In the genomic region with DNA sequence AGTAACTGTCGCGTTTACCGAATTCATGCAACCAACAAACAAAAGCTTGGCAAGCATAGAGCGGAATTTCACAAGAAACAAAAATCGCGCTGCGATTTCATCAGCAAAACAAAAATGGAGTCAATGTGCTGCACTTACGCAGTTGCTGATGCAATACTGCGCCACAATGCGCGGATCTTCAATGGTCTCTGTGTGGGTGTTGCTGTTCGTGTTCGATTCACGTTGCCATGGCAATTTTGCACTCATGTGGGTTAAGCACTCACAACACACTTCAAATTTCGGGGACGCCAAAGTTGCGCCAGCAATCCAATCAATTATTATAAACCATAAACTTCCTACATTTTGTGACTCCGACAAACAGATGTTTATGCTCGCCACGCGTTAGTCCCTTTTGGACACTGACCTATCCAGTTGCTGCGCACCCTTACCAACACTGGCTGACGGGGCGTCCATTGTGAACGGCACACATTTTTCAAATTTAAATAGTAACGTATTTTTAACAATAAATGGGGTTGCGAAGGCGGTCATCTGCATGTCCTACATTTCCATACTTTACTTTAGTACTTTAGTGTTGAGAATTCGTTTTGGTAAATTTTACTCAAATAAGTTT, we compare ENCODE assay signal across 6 fruit fly cellular contexts.
TF ChIP-seq lines count a peak whose summit lies in the region.

A gene (minus strand): TSS at position 374 of the 610 bp plus-strand sequence.

- TF ChIP-seq CTCF in S2 (optimal IDR thresholded peaks at IDR 0.05; lab: Kevin White, UChicago), result peak; percentile 3
- TF ChIP-seq CTCF in whole organism, embryonic (GFP tag; optimal IDR thresholded peaks at IDR 0.05; lab: Kevin White, UChicago), result peak; percentile 31

TF ChIP-seq in whole organism, adult, 20 proteins besides CTCF, POLR2A, EP300 and RAD21 (continues in another document):
- TF ChIP-seq CG7045 (GFP tag; optimal IDR thresholded peaks at IDR 0.05; lab: Kevin White, UChicago), result no peak
- TF ChIP-seq tj (GFP tag; optimal IDR thresholded peaks at IDR 0.05; lab: Kevin White, UChicago), result peak; percentile 27
- no peak for TF ChIP-seq cnc (optimal IDR thresholded peaks at IDR 0.05; lab: Kevin White, UChicago)
- peak; percentile 13 for TF ChIP-seq CG12768 (GFP tag; optimal IDR thresholded peaks at IDR 0.05; lab: Kevin White, UChicago)
- TF ChIP-seq toe (GFP tag; optimal IDR thresholded peaks at IDR 0.05; lab: Kevin White, UChicago), result peak; percentile 57
- peak; percentile 61 for TF ChIP-seq Hr96 (GFP tag; optimal IDR thresholded peaks at IDR 0.05; lab: Kevin White, UChicago)
- TF ChIP-seq CG33017 (tag; optimal IDR thresholded peaks at IDR 0.05; lab: Kevin White, UChicago), result no peak
- peak; percentile 46 for TF ChIP-seq CG5204 (GFP tag; optimal IDR thresholded peaks at IDR 0.05; lab: Kevin White, UChicago)
- no peak for TF ChIP-seq CG11617 (GFP tag; optimal IDR thresholded peaks at IDR 0.05; lab: Kevin White, UChicago)
- peak; percentile 37 for TF ChIP-seq CG14711 (tag; optimal IDR thresholded peaks at IDR 0.05; lab: Kevin White, UChicago)
- no peak for TF ChIP-seq cic (GFP tag; optimal IDR thresholded peaks at IDR 0.05; lab: Kevin White, UChicago)
- peak; percentile 58 for TF ChIP-seq CG7101 (tag; optimal IDR thresholded peaks at IDR 0.05; lab: Kevin White, UChicago)
- peak; percentile 65 for TF ChIP-seq CG1620 (GFP tag; optimal IDR thresholded peaks at IDR 0.05; lab: Kevin White, UChicago)
- TF ChIP-seq ovo (GFP tag; optimal IDR thresholded peaks at IDR 0.05; lab: Kevin White, UChicago), result no peak
- peak; percentile 69 for TF ChIP-seq Crg-1 (GFP tag; optimal IDR thresholded peaks at IDR 0.05; lab: Kevin White, UChicago)
- peak; percentile 51 for TF ChIP-seq pad (GFP tag; optimal IDR thresholded peaks at IDR 0.05; lab: Kevin White, UChicago)

TF ChIP-seq in whole organism, embryonic, 481 proteins besides CTCF, POLR2A, EP300 and RAD21 (continues in another document):
- no peak for TF ChIP-seq pnt (GFP tag; optimal IDR thresholded peaks at IDR 0.05; lab: Kevin White, UChicago)
- TF ChIP-seq ab (GFP tag; optimal IDR thresholded peaks at IDR 0.05; lab: Kevin White, UChicago), result peak; percentile 19
- peak; percentile 90 for TF ChIP-seq MBD-R2 (GFP tag; IDR thresholded peaks at IDR 0.05; lab: Robert Waterston, UW)
- no peak for TF ChIP-seq Elba2 (GFP tag; optimal IDR thresholded peaks at IDR 0.05; lab: Kevin White, UChicago)
- TF ChIP-seq pan (optimal IDR thresholded peaks at IDR 0.05; lab: Kevin White, UChicago), result no peak
- TF ChIP-seq pan (GFP tag; optimal IDR thresholded peaks at IDR 0.05 in 1 of 2, IDR thresholded peaks at IDR 0.05 in 1 of 2), result no peak
- TF ChIP-seq gsb (GFP tag; IDR thresholded peaks at IDR 0.05; lab: Robert Waterston, UW), result no peak
- peak; percentile 64 for TF ChIP-seq Sin3A (optimal IDR thresholded peaks at IDR 0.05; lab: Kevin White, UChicago)
- TF ChIP-seq CG11247 (GFP tag; IDR thresholded peaks at IDR 0.05; lab: Robert Waterston, UW), result no peak
- TF ChIP-seq CG9215 (GFP tag; IDR thresholded peaks at IDR 0.05; lab: Robert Waterston, UW), result 0 out of 2 replicates have a peak, but pooled peaks have one; percentile 6
- TF ChIP-seq CG4424 (GFP tag; optimal IDR thresholded peaks at IDR 0.05; lab: Kevin White, UChicago), result peak; percentile 38
- no peak for TF ChIP-seq kah (GFP tag; optimal IDR thresholded peaks at IDR 0.05; lab: Kevin White, UChicago)
- peak; percentile 36; the same call in 1 of the 2 replicates for TF ChIP-seq stc (GFP tag; IDR thresholded peaks at IDR 0.05; lab: Robert Waterston, UW)
- TF ChIP-seq CG3995 (GFP tag; optimal IDR thresholded peaks at IDR 0.05; lab: Kevin White, UChicago), result peak; percentile 30
- TF ChIP-seq CG17829 (tag; optimal IDR thresholded peaks at IDR 0.05; lab: Kevin White, UChicago), result peak; percentile 49
- TF ChIP-seq jumu (GFP tag; optimal IDR thresholded peaks at IDR 0.05; lab: Kevin White, UChicago), result peak; percentile 61
- TF ChIP-seq Gug (GFP tag; IDR thresholded peaks at IDR 0.05; lab: Robert Waterston, UW), result no peak

TF ChIP-seq in whole organism, prepupa, 60 proteins besides CTCF, POLR2A, EP300 and RAD21 (continues in another document):
- peak; percentile 21 for TF ChIP-seq CG1621 (tag; optimal IDR thresholded peaks at IDR 0.05; lab: Kevin White, UChicago)
- peak; percentile 42 for TF ChIP-seq lz (GFP tag; optimal IDR thresholded peaks at IDR 0.05; lab: Kevin White, UChicago)
- TF ChIP-seq Hr39 (GFP tag; optimal IDR thresholded peaks at IDR 0.05; lab: Kevin White, UChicago), result peak; percentile 22
- peak; percentile 5 for TF ChIP-seq CG6808 (GFP tag; optimal IDR thresholded peaks at IDR 0.05; lab: Kevin White, UChicago)
- TF ChIP-seq Ets21C (GFP tag; optimal IDR thresholded peaks at IDR 0.05; lab: Kevin White, UChicago), result peak; percentile 15
- peak; percentile 21; the same call in 1 of the 3 replicates for TF ChIP-seq eg (GFP tag; IDR thresholded peaks at IDR 0.05; lab: Robert Waterston, UW)
- no peak for TF ChIP-seq Sox15 (GFP tag; optimal IDR thresholded peaks at IDR 0.05; lab: Kevin White, UChicago)
- TF ChIP-seq CG32006 (GFP tag; optimal IDR thresholded peaks at IDR 0.05; lab: Kevin White, UChicago), result no peak
- no peak for TF ChIP-seq dac (GFP tag; optimal IDR thresholded peaks at IDR 0.05; lab: Kevin White, UChicago)
- peak; percentile 40 for TF ChIP-seq topi (GFP tag; optimal IDR thresholded peaks at IDR 0.05; lab: Kevin White, UChicago)
- no peak for TF ChIP-seq fd59A (GFP tag; optimal IDR thresholded peaks at IDR 0.05; lab: Kevin White, UChicago)
- TF ChIP-seq CG3919 (GFP tag; optimal IDR thresholded peaks at IDR 0.05; lab: Kevin White, UChicago), result peak; percentile 49
- TF ChIP-seq CG16779 (tag; optimal IDR thresholded peaks at IDR 0.05; lab: Kevin White, UChicago), result no peak
- TF ChIP-seq CG9139 (GFP tag; optimal IDR thresholded peaks at IDR 0.05; lab: Kevin White, UChicago), result no peak
- no peak for TF ChIP-seq CG6276 (GFP tag; optimal IDR thresholded peaks at IDR 0.05; lab: Kevin White, UChicago)
- peak; percentile 46 for TF ChIP-seq esn (GFP tag; optimal IDR thresholded peaks at IDR 0.05; lab: Kevin White, UChicago)
- TF ChIP-seq spab (GFP tag; optimal IDR thresholded peaks at IDR 0.05; lab: Kevin White, UChicago), result no peak
- TF ChIP-seq fd85E (GFP tag; optimal IDR thresholded peaks at IDR 0.05; lab: Kevin White, UChicago), result no peak

TF ChIP-seq in whole organism, pupa, 21 proteins besides CTCF, POLR2A, EP300 and RAD21 (continues in another document):
- TF ChIP-seq gl (tag; optimal IDR thresholded peaks at IDR 0.05; lab: Kevin White, UChicago), result no peak
- peak; percentile 31 for TF ChIP-seq D1 (tag; optimal IDR thresholded peaks at IDR 0.05; lab: Kevin White, UChicago)
- TF ChIP-seq CG8301 (tag; optimal IDR thresholded peaks at IDR 0.05; lab: Kevin White, UChicago), result no peak
- no peak; the same call in 2 of the 3 replicates for TF ChIP-seq fd96Ca (GFP tag; IDR thresholded peaks at IDR 0.05; lab: Robert Waterston, UW)
- no peak for TF ChIP-seq CG9948 (tag; optimal IDR thresholded peaks at IDR 0.05; lab: Kevin White, UChicago)
- TF ChIP-seq Pif1B (GFP tag; optimal IDR thresholded peaks at IDR 0.05; lab: Kevin White, UChicago), result no peak
- no peak for TF ChIP-seq Ets98B (GFP tag; IDR thresholded peaks at IDR 0.05; lab: Robert Waterston, UW)
- TF ChIP-seq CG15710 (tag; optimal IDR thresholded peaks at IDR 0.05; lab: Kevin White, UChicago), result peak; percentile 10
- peak; percentile 10; the same call in 1 of the 2 replicates for TF ChIP-seq CG32121 (GFP tag; IDR thresholded peaks at IDR 0.05; lab: Robert Waterston, UW)
- TF ChIP-seq CG17806 (tag; optimal IDR thresholded peaks at IDR 0.05; lab: Kevin White, UChicago), result no peak
- no peak for TF ChIP-seq CG12605 (GFP tag; IDR thresholded peaks at IDR 0.05; lab: Robert Waterston, UW)
- TF ChIP-seq CG4496 (GFP tag; IDR thresholded peaks at IDR 0.05; lab: Robert Waterston, UW), result peak; percentile 60; the same call in 2 of the 3 replicates
- TF ChIP-seq Snoo (tag; optimal IDR thresholded peaks at IDR 0.05; lab: Kevin White, UChicago), result no peak
- TF ChIP-seq Pif1A (GFP tag; optimal IDR thresholded peaks at IDR 0.05; lab: Kevin White, UChicago), result no peak
- TF ChIP-seq CG14655 (GFP tag; optimal IDR thresholded peaks at IDR 0.05; lab: Kevin White, UChicago), result no peak
- no peak for TF ChIP-seq CG10348 (GFP tag; IDR thresholded peaks at IDR 0.05; lab: Robert Waterston, UW)
- no peak for TF ChIP-seq CG8159 (tag; optimal IDR thresholded peaks at IDR 0.05; lab: Kevin White, UChicago)
- no peak for TF ChIP-seq rn (GFP tag; IDR thresholded peaks at IDR 0.05; lab: Robert Waterston, UW)
- TF ChIP-seq CG34367 (tag; optimal IDR thresholded peaks at IDR 0.05; lab: Kevin White, UChicago), result no peak

TF ChIP-seq in whole organism, wandering third instar larva, 38 proteins besides CTCF, POLR2A, EP300 and RAD21 (continues in another document):
- TF ChIP-seq ey (GFP tag; optimal IDR thresholded peaks at IDR 0.05; lab: Kevin White, UChicago), result peak; percentile 24
- no peak for TF ChIP-seq dsf (GFP tag; optimal IDR thresholded peaks at IDR 0.05; lab: Kevin White, UChicago; ENCODE audit: borderline replicate concordance)
- peak; percentile 53 for TF ChIP-seq HLH106 (tag; optimal IDR thresholded peaks at IDR 0.05; lab: Kevin White, UChicago)
- peak; percentile 47 for TF ChIP-seq h (GFP tag; optimal IDR thresholded peaks at IDR 0.05; lab: Kevin White, UChicago)
- peak; percentile 41 for TF ChIP-seq fru (GFP tag; optimal IDR thresholded peaks at IDR 0.05; lab: Kevin White, UChicago)
- TF ChIP-seq br (GFP tag; optimal IDR thresholded peaks at IDR 0.05; lab: Kevin White, UChicago), result peak; percentile 40
- no peak for TF ChIP-seq Rel (GFP tag; optimal IDR thresholded peaks at IDR 0.05; lab: Kevin White, UChicago)
- TF ChIP-seq Rel (tag; optimal IDR thresholded peaks at IDR 0.05; lab: Kevin White, UChicago), result peak; percentile 51
- no peak for TF ChIP-seq N (GFP tag; optimal IDR thresholded peaks at IDR 0.05; lab: Kevin White, UChicago)
- peak in 1 of 2 experiments; percentile 49 for TF ChIP-seq foxo (GFP tag; optimal IDR thresholded peaks at IDR 0.05; lab: Kevin White, UChicago)
- peak; percentile 27 for TF ChIP-seq Dif (GFP tag; optimal IDR thresholded peaks at IDR 0.05; lab: Kevin White, UChicago; ENCODE audit: partially characterized antibody)
- TF ChIP-seq sv (GFP tag; optimal IDR thresholded peaks at IDR 0.05; lab: Kevin White, UChicago), result no peak
- TF ChIP-seq CG9705 (GFP tag; optimal IDR thresholded peaks at IDR 0.05; lab: Kevin White, UChicago), result peak; percentile 48
- TF ChIP-seq Hnf4 (GFP tag; optimal IDR thresholded peaks at IDR 0.05; lab: Kevin White, UChicago), result peak; percentile 67
- TF ChIP-seq Sp1 (GFP tag; optimal IDR thresholded peaks at IDR 0.05; lab: Kevin White, UChicago), result peak; percentile 18
- TF ChIP-seq woc (GFP tag; optimal IDR thresholded peaks at IDR 0.05; lab: Kevin White, UChicago), result no peak
- TF ChIP-seq rgr (GFP tag; optimal IDR thresholded peaks at IDR 0.05; lab: Kevin White, UChicago), result peak; percentile 60
- no peak for TF ChIP-seq Jra (GFP tag; optimal IDR thresholded peaks at IDR 0.05; lab: Kevin White, UChicago)
- no peak for TF ChIP-seq lola (GFP tag; optimal IDR thresholded peaks at IDR 0.05; lab: Kevin White, UChicago)
- no peak for TF ChIP-seq Vsx2 (GFP tag; optimal IDR thresholded peaks at IDR 0.05; lab: Kevin White, UChicago; ENCODE audit: partially characterized antibody)
- peak; percentile 72 for TF ChIP-seq Hr83 (GFP tag; optimal IDR thresholded peaks at IDR 0.05; lab: Kevin White, UChicago; ENCODE audit: poor library complexity, severe bottlenecking)
